3 fruit fly cellular contexts compared by ENCODE assay signal in genomic region chr3R:4476004-4476403, dm6.
TF ChIP-seq lines count a peak whose summit lies in the region.

No protein-coding gene starts in this region.

- TF ChIP-seq CTCF in whole organism, embryonic (GFP tag; optimal IDR thresholded peaks at IDR 0.05; lab: Kevin White, UChicago): no peak

TF ChIP-seq in whole organism, adult, 20 proteins besides CTCF, POLR2A, EP300 and RAD21:
- TF ChIP-seq kay (GFP tag; lab: Kevin White, UChicago; ENCODE audit: borderline replicate concordance) (peak; percentile 11), Mnt (GFP tag; optimal IDR thresholded peaks at IDR 0.05; lab: Kevin White, UChicago) (no peak), CG33017 (tag; optimal IDR thresholded peaks at IDR 0.05; lab: Kevin White, UChicago) (no peak), Hr96 (GFP tag; optimal IDR thresholded peaks at IDR 0.05; lab: Kevin White, UChicago) (no peak), cnc (optimal IDR thresholded peaks at IDR 0.05; lab: Kevin White, UChicago) (no peak), CG1620 (GFP tag; optimal IDR thresholded peaks at IDR 0.05; lab: Kevin White, UChicago) (no peak), pad (GFP tag; optimal IDR thresholded peaks at IDR 0.05; lab: Kevin White, UChicago) (peak; percentile 49)
TF ChIP-seq in whole organism, adult: peak in this region for 2.

TF ChIP-seq in whole organism, embryonic, 481 proteins besides CTCF, POLR2A, EP300 and RAD21:
- peak; percentile 69 for TF ChIP-seq sens (GFP tag; lab: Kevin White, UChicago)
- TF ChIP-seq D19A (tag; optimal IDR thresholded peaks at IDR 0.05; lab: Kevin White, UChicago): peak; percentile 78
- TF ChIP-seq CG12071 (GFP tag; optimal IDR thresholded peaks at IDR 0.05; lab: Kevin White, UChicago): no peak
TF ChIP-seq in whole organism, embryonic: peak in this region for 2.

TF ChIP-seq in whole organism, prepupa, 60 proteins besides CTCF, POLR2A, EP300 and RAD21:
- TF ChIP-seq fd85E (GFP tag; optimal IDR thresholded peaks at IDR 0.05; lab: Kevin White, UChicago): no peak
- no peak for TF ChIP-seq CG3032 (tag; optimal IDR thresholded peaks at IDR 0.05; lab: Kevin White, UChicago)
- TF ChIP-seq CG6854 (GFP tag; optimal IDR thresholded peaks at IDR 0.05; lab: Kevin White, UChicago): no peak
- peak; percentile 13 for TF ChIP-seq Sox102F (GFP tag; optimal IDR thresholded peaks at IDR 0.05; lab: Kevin White, UChicago)
- TF ChIP-seq CG1621 (tag; optimal IDR thresholded peaks at IDR 0.05; lab: Kevin White, UChicago): no peak
- no peak for TF ChIP-seq CG7368 (GFP tag; optimal IDR thresholded peaks at IDR 0.05; lab: Kevin White, UChicago)
- no peak for TF ChIP-seq CG10669 (GFP tag; optimal IDR thresholded peaks at IDR 0.05; lab: Kevin White, UChicago)
- TF ChIP-seq dac (GFP tag; optimal IDR thresholded peaks at IDR 0.05; lab: Kevin White, UChicago): no peak
